Fruit fly (Drosophila melanogaster): ENCODE data around the gene Tmtc1.

Tmtc1 gene

dm6 chr2L:2751904-2752459 lies 74.4 kb downstream of the Tmtc1 start, which contains the start of gene Bacc (continued):
- TF ChIP-seq otp (GFP tag; IDR thresholded peaks at IDR 0.05), result no peak
- TF ChIP-seq gsb-n (tag; optimal IDR thresholded peaks at IDR 0.05), result peak; percentile 57
- no peak for TF ChIP-seq CG11695 (GFP tag; IDR thresholded peaks at IDR 0.05)
- peak; percentile 62 for TF ChIP-seq Lhr (GFP tag; optimal IDR thresholded peaks at IDR 0.05)
- TF ChIP-seq CG10147 (GFP tag; optimal IDR thresholded peaks at IDR 0.05), result peak; percentile 95
- TF ChIP-seq Ets97D (GFP tag; optimal IDR thresholded peaks at IDR 0.05), result no peak
- peak; percentile 83 for TF ChIP-seq ATbp (GFP tag; optimal IDR thresholded peaks at IDR 0.05)
- peak; percentile 91 for TF ChIP-seq CG9727 (GFP tag; optimal IDR thresholded peaks at IDR 0.05)
- TF ChIP-seq Nf-YB (GFP tag; optimal IDR thresholded peaks at IDR 0.05), result peak; percentile 61
- TF ChIP-seq NfI (GFP tag; optimal IDR thresholded peaks at IDR 0.05), result peak; percentile 83
- TF ChIP-seq p53 (GFP tag; optimal IDR thresholded peaks at IDR 0.05), result peak; percentile 34
- peak; percentile 94 for TF ChIP-seq Meics (GFP tag; optimal IDR thresholded peaks at IDR 0.05)
- peak; percentile 87 for TF ChIP-seq CG13296 (GFP tag; optimal IDR thresholded peaks at IDR 0.05)
- peak; percentile 15 for TF ChIP-seq psq (GFP tag; optimal IDR thresholded peaks at IDR 0.05)
- TF ChIP-seq CG31441 (GFP tag; IDR thresholded peaks at IDR 0.05), result no peak
- peak; percentile 89 for TF ChIP-seq Hsf (GFP tag; optimal IDR thresholded peaks at IDR 0.05)
- no peak for TF ChIP-seq Atf6 (GFP tag; IDR thresholded peaks at IDR 0.05)
- TF ChIP-seq jigr1 (GFP tag; IDR thresholded peaks at IDR 0.05), result no peak
- peak; percentile 55 for TF ChIP-seq oc (tag; optimal IDR thresholded peaks at IDR 0.05)
- TF ChIP-seq CG4820 (GFP tag; optimal IDR thresholded peaks at IDR 0.05), result peak; percentile 80
- peak; percentile 86 for TF ChIP-seq Bteb2 (GFP tag; optimal IDR thresholded peaks at IDR 0.05)
- peak; percentile 95 for TF ChIP-seq CG7556 (GFP tag; optimal IDR thresholded peaks at IDR 0.05)
- no peak for TF ChIP-seq CG17328 (GFP tag; IDR thresholded peaks at IDR 0.05)
- TF ChIP-seq CG10366 (GFP tag; IDR thresholded peaks at IDR 0.05), result no peak
- TF ChIP-seq sr (GFP tag; IDR thresholded peaks at IDR 0.05), result no peak
- peak; percentile 86 for TF ChIP-seq Hr3 (GFP tag; optimal IDR thresholded peaks at IDR 0.05)
- no peak for TF ChIP-seq gt (GFP tag; IDR thresholded peaks at IDR 0.05)
- TF ChIP-seq CG11093 (GFP tag; IDR thresholded peaks at IDR 0.05), result peak; percentile 75
- TF ChIP-seq CG6654 (GFP tag; optimal IDR thresholded peaks at IDR 0.05), result peak; percentile 67
- TF ChIP-seq Oaz (GFP tag; IDR thresholded peaks at IDR 0.05), result no peak

dm6 chr2L:2752460-2753411 lies 75.2 kb downstream of the Tmtc1 start, which contains the start of gene Pgk:
Gene Pgk, minus strand, starts transcription at chr2L:2753068.
- TF ChIP-seq chm (GFP tag; IDR thresholded peaks at IDR 0.05) (no peak), CG10366 (GFP tag; IDR thresholded peaks at IDR 0.05) (no peak), CG11093 (GFP tag; IDR thresholded peaks at IDR 0.05) (no peak), CG31388 (GFP tag; optimal IDR thresholded peaks at IDR 0.05) (no peak), Ravus (GFP tag; IDR thresholded peaks at IDR 0.05) (no peak), h (optimal IDR thresholded peaks at IDR 0.05) (no peak), CG4730 (GFP tag; IDR thresholded peaks at IDR 0.05) (no peak), mld (GFP tag; IDR thresholded peaks at IDR 0.05; ENCODE audit: partially characterized antibody) (no peak), CG7839 (tag; optimal IDR thresholded peaks at IDR 0.05) (peak; percentile 30), CG42726 (GFP tag; IDR thresholded peaks at IDR 0.05; ENCODE audit: partially characterized antibody) (no peak), pb (GFP tag; optimal IDR thresholded peaks at IDR 0.05) (peak; percentile 1), Max (GFP tag; optimal IDR thresholded peaks at IDR 0.05) (no peak), CG13775 (GFP tag; optimal IDR thresholded peaks at IDR 0.05) (peak; percentile 20), CG4820 (GFP tag; optimal IDR thresholded peaks at IDR 0.05) (no peak), CG17186 (GFP tag; optimal IDR thresholded peaks at IDR 0.05) (peak; percentile 93), Sin3A (optimal IDR thresholded peaks at IDR 0.05) (no peak), CG9215 (GFP tag; IDR thresholded peaks at IDR 0.05) (no peak), CG34376 (GFP tag; optimal IDR thresholded peaks at IDR 0.05) (peak; percentile 94), CG9932 (GFP tag; IDR thresholded peaks at IDR 0.05) (no peak), Ets97D (GFP tag; optimal IDR thresholded peaks at IDR 0.05) (peak; percentile 32), pnt (GFP tag; optimal IDR thresholded peaks at IDR 0.05) (no peak), btn (GFP tag; optimal IDR thresholded peaks at IDR 0.05) (no peak), da (GFP tag; optimal IDR thresholded peaks at IDR 0.05) (no peak), gsb (GFP tag; IDR thresholded peaks at IDR 0.05) (no peak)
